Worm (Caenorhabditis elegans): ENCODE results near the gene F10B5.3.

Gene F10B5.3

ce11 chrII:8141135-8141534 is 8.7 kb downstream of the F10B5.3 start (continued):
- no peak for TF ChIP-seq somi-1 (GFP tag; optimal IDR thresholded peaks at IDR 0.05)
- peak; percentile 16 for TF ChIP-seq die-1 (tag; optimal IDR thresholded peaks at IDR 0.05)
- TF ChIP-seq F52B5.7 (tag; optimal IDR thresholded peaks at IDR 0.05): peak; percentile 7
- TF ChIP-seq ceh-91 (GFP tag; IDR thresholded peaks at IDR 0.05): no peak
- TF ChIP-seq ama-1 (optimal IDR thresholded peaks at IDR 0.05): no peak
- TF ChIP-seq ama-1 (GFP tag; optimal IDR thresholded peaks at IDR 0.05): peak in 1 of 2 experiments; percentile 31
- TF ChIP-seq unc-130 (GFP tag; optimal IDR thresholded peaks at IDR 0.05): no peak
- TF ChIP-seq lag-1 (GFP tag; IDR thresholded peaks at IDR 0.05): no peak
- TF ChIP-seq xnd-1 (tag; optimal IDR thresholded peaks at IDR 0.05): no peak
- TF ChIP-seq hlh-26 (GFP tag; conservative IDR thresholded peaks at IDR 0.05): no peak
- TF ChIP-seq attf-3 (GFP tag; conservative IDR thresholded peaks at IDR 0.05): no peak
- no peak for TF ChIP-seq bed-2 (GFP tag; IDR thresholded peaks at IDR 0.05)
- TF ChIP-seq F10E7.11 (tag; optimal IDR thresholded peaks at IDR 0.05): no peak
- TF ChIP-seq B0019.2 (GFP tag; conservative IDR thresholded peaks at IDR 0.05): 0 out of 2 replicates have a peak, but pooled peaks have one; percentile 7
- TF ChIP-seq pbrm-1 (GFP tag; IDR thresholded peaks at IDR 0.05): 0 out of 2 replicates have a peak, but pooled peaks have one; percentile 37
- TF ChIP-seq F57C9.4 (tag; optimal IDR thresholded peaks at IDR 0.05): no peak
- TF ChIP-seq cebp-1 (GFP tag; IDR thresholded peaks at IDR 0.05): no peak
- peak; percentile 41 for TF ChIP-seq cebp-1 (tag; optimal IDR thresholded peaks at IDR 0.05)
- no peak for TF ChIP-seq madf-10 (tag; optimal IDR thresholded peaks at IDR 0.05)
- no peak for TF ChIP-seq Y95B8A.8 (GFP tag; IDR thresholded peaks at IDR 0.05)
- TF ChIP-seq snpc-1.3 (tag; optimal IDR thresholded peaks at IDR 0.05; ENCODE audit: insufficient read depth): no peak
- TF ChIP-seq let-526 (GFP tag; IDR thresholded peaks at IDR 0.05): no peak
- TF ChIP-seq F37B4.10 (GFP tag; IDR thresholded peaks at IDR 0.05): no peak
- no peak for TF ChIP-seq F33H1.4 (GFP tag; IDR thresholded peaks at IDR 0.05)
- no peak for TF ChIP-seq Y53F4B.3 (GFP tag; IDR thresholded peaks at IDR 0.05)
- TF ChIP-seq sea-2 (GFP tag; IDR thresholded peaks at IDR 0.05): no peak
- no peak for TF ChIP-seq mel-28 (tag; optimal IDR thresholded peaks at IDR 0.05; ENCODE audit: borderline replicate concordance)
- no peak for TF ChIP-seq attf-5 (GFP tag; optimal IDR thresholded peaks at IDR 0.05)
- TF ChIP-seq F39B2.1 (GFP tag; IDR thresholded peaks at IDR 0.05): no peak
- TF ChIP-seq akir-1 (GFP tag; optimal IDR thresholded peaks at IDR 0.05): no peak
- TF ChIP-seq unc-62 (GFP tag; optimal IDR thresholded peaks at IDR 0.05): no peak
- TF ChIP-seq C06A6.2 (GFP tag; conservative IDR thresholded peaks at IDR 0.05): no peak
- no peak for TF ChIP-seq rcor-1 (GFP tag; IDR thresholded peaks at IDR 0.05)
- no peak for TF ChIP-seq F23B12.7 (tag; optimal IDR thresholded peaks at IDR 0.05; ENCODE audit: insufficient read depth)
- TF ChIP-seq F55B11.4 (tag; optimal IDR thresholded peaks at IDR 0.05; ENCODE audit: borderline replicate concordance, insufficient read depth): no peak
- TF ChIP-seq dpl-1 (GFP tag; optimal IDR thresholded peaks at IDR 0.05): no peak
- no peak for TF ChIP-seq lin-54 (GFP tag; optimal IDR thresholded peaks at IDR 0.05)
- TF ChIP-seq nfya-2 (GFP tag; IDR thresholded peaks at IDR 0.05): peak; percentile 73; the same call in 1 of the 2 replicates
- peak; percentile 15 for TF ChIP-seq repo-1 (tag; optimal IDR thresholded peaks at IDR 0.05)
- no peak for TF ChIP-seq pha-4 (tag; optimal IDR thresholded peaks at IDR 0.05)
- TF ChIP-seq nhr-80 (tag; optimal IDR thresholded peaks at IDR 0.05): no peak
- no peak for TF ChIP-seq ceh-58 (GFP tag; IDR thresholded peaks at IDR 0.05)
- TF ChIP-seq aptf-2 (GFP tag; conservative IDR thresholded peaks at IDR 0.05): no peak
- 0 out of 2 replicates have a peak, but pooled peaks have one; percentile 14 for TF ChIP-seq ceh-100 (GFP tag; IDR thresholded peaks at IDR 0.05)
- no peak for TF ChIP-seq ceh-79 (tag; optimal IDR thresholded peaks at IDR 0.05)
- no peak for TF ChIP-seq madf-3 (GFP tag; IDR thresholded peaks at IDR 0.05)
- no peak for TF ChIP-seq fkh-3 (tag; optimal IDR thresholded peaks at IDR 0.05)

Measured in whole organism, young adult.